Fruit fly (Drosophila melanogaster): ENCODE data around the gene ppk27.

The ppk27 gene

DNA sequence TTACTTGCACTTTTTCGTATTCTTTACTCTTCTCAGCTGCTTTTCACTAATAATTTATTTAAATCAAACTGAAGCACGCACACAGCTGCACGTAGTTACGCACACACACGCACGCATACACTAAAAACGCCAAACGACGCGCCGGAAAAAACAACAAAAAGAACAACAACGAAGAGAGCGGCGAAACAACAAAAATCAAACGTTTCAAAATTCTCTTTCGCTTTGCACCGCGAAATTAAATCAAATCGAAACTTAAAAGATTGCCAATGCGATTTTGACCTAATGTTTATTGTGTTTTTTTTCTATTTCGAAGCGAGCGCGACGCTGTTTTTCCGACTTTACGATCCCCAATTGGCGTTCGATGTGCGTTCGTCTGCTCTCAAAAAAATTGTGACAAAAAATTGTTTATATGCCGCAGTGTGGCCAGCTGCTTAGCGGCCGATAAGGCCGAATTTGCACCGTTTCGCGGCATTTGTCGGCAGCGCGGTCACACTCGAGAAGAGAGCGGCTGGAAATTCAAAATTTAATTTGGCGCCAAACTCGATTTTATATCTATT is 32.7 kb upstream of the ppk27 start:
- peak; percentile 73 for TF ChIP-seq net (GFP tag; optimal IDR thresholded peaks at IDR 0.05)
- no peak for TF ChIP-seq CG10631 (GFP tag; optimal IDR thresholded peaks at IDR 0.05)
- no peak for TF ChIP-seq OdsH (GFP tag; optimal IDR thresholded peaks at IDR 0.05)
- TF ChIP-seq achi (GFP tag; optimal IDR thresholded peaks at IDR 0.05): peak; percentile 12
- TF ChIP-seq spab (GFP tag; optimal IDR thresholded peaks at IDR 0.05): no peak
- TF ChIP-seq Hr39 (GFP tag; optimal IDR thresholded peaks at IDR 0.05): no peak
- TF ChIP-seq CG9139 (GFP tag; optimal IDR thresholded peaks at IDR 0.05): peak; percentile 23
- TF ChIP-seq pdm3 (GFP tag; optimal IDR thresholded peaks at IDR 0.05): peak; percentile 28
- TF ChIP-seq cyc (GFP tag; optimal IDR thresholded peaks at IDR 0.05): no peak
- peak; percentile 58 for TF ChIP-seq esn (GFP tag; optimal IDR thresholded peaks at IDR 0.05)
- TF ChIP-seq Ets21C (GFP tag; optimal IDR thresholded peaks at IDR 0.05): no peak
- TF ChIP-seq CG6792 (GFP tag; optimal IDR thresholded peaks at IDR 0.05): peak; percentile 12
- TF ChIP-seq Eip93F (GFP tag; optimal IDR thresholded peaks at IDR 0.05): no peak
- no peak for TF ChIP-seq Hr4 (GFP tag; optimal IDR thresholded peaks at IDR 0.05)
- TF ChIP-seq CG6163 (GFP tag; IDR thresholded peaks at IDR 0.05): peak; percentile 48; the same call in 1 of the 3 replicates
- peak; percentile 7 for TF ChIP-seq CG8632 (GFP tag; optimal IDR thresholded peaks at IDR 0.05)
- no peak for TF ChIP-seq CG4318 (GFP tag; optimal IDR thresholded peaks at IDR 0.05)
- TF ChIP-seq fd59A (GFP tag; optimal IDR thresholded peaks at IDR 0.05): peak; percentile 6
- TF ChIP-seq Sox15 (GFP tag; optimal IDR thresholded peaks at IDR 0.05): no peak
- peak; percentile 32 for TF ChIP-seq fkh (GFP tag; optimal IDR thresholded peaks at IDR 0.05)
- peak; percentile 18 for TF ChIP-seq CG6276 (GFP tag; optimal IDR thresholded peaks at IDR 0.05)
- peak; percentile 9 for TF ChIP-seq Ets96B (tag; optimal IDR thresholded peaks at IDR 0.05)
- TF ChIP-seq topi (GFP tag; optimal IDR thresholded peaks at IDR 0.05): peak; percentile 21
- peak; percentile 34; the same call in 1 of the 3 replicates for TF ChIP-seq CG8119 (GFP tag; IDR thresholded peaks at IDR 0.05)
- TF ChIP-seq dac (GFP tag; optimal IDR thresholded peaks at IDR 0.05): no peak
- TF ChIP-seq CG11762 (GFP tag; optimal IDR thresholded peaks at IDR 0.05; ENCODE audit: insufficient read depth): no peak
- no peak for TF ChIP-seq CG31627 (GFP tag; optimal IDR thresholded peaks at IDR 0.05)
- TF ChIP-seq CG10669 (GFP tag; optimal IDR thresholded peaks at IDR 0.05): no peak
- peak; percentile 66 for TF ChIP-seq CG6808 (GFP tag; optimal IDR thresholded peaks at IDR 0.05)
- peak; percentile 72 for TF ChIP-seq CG6854 (GFP tag; optimal IDR thresholded peaks at IDR 0.05)
- TF ChIP-seq Eip75B (GFP tag; optimal IDR thresholded peaks at IDR 0.05): peak; percentile 22
- TF ChIP-seq CG1621 (tag; optimal IDR thresholded peaks at IDR 0.05): peak; percentile 17
- peak; percentile 66 for TF ChIP-seq CG16779 (tag; optimal IDR thresholded peaks at IDR 0.05)
- peak; percentile 2 for TF ChIP-seq CG3032 (tag; optimal IDR thresholded peaks at IDR 0.05)
- TF ChIP-seq Blimp-1 (GFP tag; optimal IDR thresholded peaks at IDR 0.05): no peak
- TF ChIP-seq CG3919 (GFP tag; optimal IDR thresholded peaks at IDR 0.05): peak; percentile 52
- TF ChIP-seq CG11294 (GFP tag; IDR thresholded peaks at IDR 0.05): no peak
- peak; percentile 81 for TF ChIP-seq Eip78C (GFP tag)
- TF ChIP-seq Lpt (GFP tag; optimal IDR thresholded peaks at IDR 0.05): no peak
- peak; percentile 17 for TF ChIP-seq Met (GFP tag; optimal IDR thresholded peaks at IDR 0.05)
- TF ChIP-seq svp (GFP tag): no peak
- TF ChIP-seq Smox (GFP tag; optimal IDR thresholded peaks at IDR 0.05): peak; percentile 13
- TF ChIP-seq acj6 (GFP tag; optimal IDR thresholded peaks at IDR 0.05): no peak
- TF ChIP-seq lz (GFP tag; optimal IDR thresholded peaks at IDR 0.05): peak; percentile 15
- peak; percentile 37 for TF ChIP-seq CG32006 (GFP tag; optimal IDR thresholded peaks at IDR 0.05)
- no peak for TF ChIP-seq CG7368 (GFP tag; optimal IDR thresholded peaks at IDR 0.05)
- no peak for TF ChIP-seq Gug (GFP tag; IDR thresholded peaks at IDR 0.05)
- TF ChIP-seq dsx (GFP tag; optimal IDR thresholded peaks at IDR 0.05; ENCODE audit: poor library complexity, severe bottlenecking): peak; percentile 62
- TF ChIP-seq CG15336 (GFP tag; IDR thresholded peaks at IDR 0.05): 0 out of 2 replicates have a peak, but pooled peaks have one; percentile 23
- TF ChIP-seq Sox14 (GFP tag; optimal IDR thresholded peaks at IDR 0.05): peak; percentile 70
- TF ChIP-seq salr (GFP tag; optimal IDR thresholded peaks at IDR 0.05): peak; percentile 10 to 39
- no peak for TF ChIP-seq CG8319 (GFP tag; optimal IDR thresholded peaks at IDR 0.05)

Data from whole organism, prepupa.